Worm (Caenorhabditis elegans) whole organism, L1 larva: ENCODE results near the gene ccch-1.
A peak's percentile ranks its signal among the peaks of the same experiment; 100 is the strongest.

Experiments
- F16B12.6 ChIP-seq: fragments of 150-350 bp; optimal IDR thresholded peaks from 2 replicates; lab custom pipeline; 2014; ENCODE audit warnings: missing biosample characterization, missing genetic modification characterization
- aly-2 ChIP-seq: fragments of 150-350 bp; optimal IDR thresholded peaks from 2 replicates; lab custom pipeline; 2014; ENCODE audit warnings: missing biosample characterization, missing genetic modification characterization
- blmp-1 ChIP-seq: fragments of 150-350 bp; optimal IDR thresholded peaks from 2 replicates; lab custom pipeline; 2014; ENCODE audit warnings: missing biosample characterization, missing genetic modification characterization
- ceh-63 ChIP-seq: fragments of 200-800 bp; sonication (Bioruptor generic); optimal IDR thresholded peaks from 2 replicates; lab custom pipeline; 2018; ENCODE audit warnings: mild to moderate bottlenecking, missing genetic modification characterization, missing compliant biosample characterization
- ceh-8 ChIP-seq: fragments of 200-800 bp; sonication (Bioruptor generic); optimal IDR thresholded peaks from 2 replicates; lab custom pipeline; 2018; ENCODE audit warnings: mild to moderate bottlenecking, missing genetic modification characterization, moderate library complexity, missing compliant biosample characterization
- fkh-4 ChIP-seq: sonication (generic microtip); optimal IDR thresholded peaks from 2 replicates; lab custom pipeline; 2016; ENCODE audit warnings: missing compliant biosample characterization, missing genetic modification characterization, borderline replicate concordance
- fkh-8 ChIP-seq: sonication (generic microtip); optimal IDR thresholded peaks from 2 replicates; lab custom pipeline; 2016; ENCODE audit warnings: mild to moderate bottlenecking, missing genetic modification characterization, missing compliant biosample characterization
- grh-1 ChIP-seq: fragments of 200-800 bp; sonication (Bioruptor generic); IDR thresholded peaks from 2 replicates; pipeline ENCODE4 v1.3.6; 2022; ENCODE audit warnings: missing genetic modification reagents, missing genetic modification characterization, missing compliant biosample characterization
- hpl-2 ChIP-seq: fragments of 150-350 bp; optimal IDR thresholded peaks from 2 replicates; lab custom pipeline; 2014; ENCODE audit warnings: missing biosample characterization, missing genetic modification reagents, missing genetic modification characterization
- irx-1 ChIP-seq: sonication (generic microtip); optimal IDR thresholded peaks from 2 replicates; lab custom pipeline; 2016; ENCODE audit warnings: missing genetic modification characterization, missing compliant biosample characterization
- isw-1 ChIP-seq: fragments of 200-800 bp; sonication (Bioruptor generic); IDR thresholded peaks from 2 replicates; pipeline ENCODE4 v1.3.6; 2022; ENCODE audit warnings: missing genetic modification characterization, missing compliant biosample characterization
- jun-1 ChIP-seq: fragments of 150-350 bp; optimal IDR thresholded peaks from 2 replicates; lab custom pipeline; 2014; ENCODE audit warnings: missing biosample characterization, missing genetic modification reagents, missing genetic modification characterization
- lin-13 ChIP-seq: fragments of 150-350 bp; optimal IDR thresholded peaks from 2 replicates; lab custom pipeline; 2014; ENCODE audit warnings: missing biosample characterization, missing genetic modification reagents, missing genetic modification characterization
- lin-15B ChIP-seq: fragments of 150-350 bp; sonication (generic microtip); optimal IDR thresholded peaks from 3 replicates; lab custom pipeline; 2014; ENCODE audit warnings: missing biosample characterization, missing genetic modification characterization
- lir-3 ChIP-seq: sonication (generic microtip); optimal IDR thresholded peaks from 2 replicates; lab custom pipeline; 2016; ENCODE audit warnings: mild to moderate bottlenecking, missing genetic modification characterization, moderate library complexity, missing compliant biosample characterization; ENCODE audit not compliant: poor library complexity
- mef-2 ChIP-seq: fragments of 150-350 bp; optimal IDR thresholded peaks from 2 replicates; lab custom pipeline; 2014; ENCODE audit warnings: missing biosample characterization, missing genetic modification characterization
- nhr-20 ChIP-seq: sonication (generic microtip); optimal IDR thresholded peaks from 2 replicates; lab custom pipeline; 2016; ENCODE audit warnings: mild to moderate bottlenecking, missing genetic modification characterization, missing compliant biosample characterization
- nhr-237 ChIP-seq: fragments of 150-350 bp; optimal IDR thresholded peaks from 2 replicates; lab custom pipeline; 2014; ENCODE audit warnings: missing biosample characterization, missing genetic modification characterization
- nhr-28 ChIP-seq: fragments of 150-350 bp; optimal IDR thresholded peaks from 2 replicates; lab custom pipeline; 2014; ENCODE audit warnings: missing biosample characterization, missing genetic modification characterization
- nhr-47 ChIP-seq: sonication (generic microtip); optimal IDR thresholded peaks from 2 replicates; lab custom pipeline; 2016; ENCODE audit warnings: mild to moderate bottlenecking, missing genetic modification characterization, moderate library complexity, missing compliant biosample characterization
- nhr-71 ChIP-seq: sonication (generic microtip); optimal IDR thresholded peaks from 2 replicates; lab custom pipeline; 2016; ENCODE audit warnings: mild to moderate bottlenecking, missing genetic modification characterization, moderate library complexity, missing compliant biosample characterization
- nhr-85 ChIP-seq: sonication (generic microtip); peaks from one replicate; lab custom pipeline; 2016; ENCODE audit warnings: missing genetic modification characterization, inconsistent platforms, missing compliant biosample characterization
- pax-3 ChIP-seq: fragments of 200-800 bp; sonication (Bioruptor generic); optimal IDR thresholded peaks from 2 replicates; lab custom pipeline; 2018; ENCODE audit warnings: mild to moderate bottlenecking, missing genetic modification characterization, moderate library complexity, missing compliant biosample characterization
- rnt-1 ChIP-seq: sonication (generic microtip); optimal IDR thresholded peaks from 2 replicates; lab custom pipeline; 2016; ENCODE audit warnings: mild to moderate bottlenecking, missing genetic modification characterization, moderate library complexity, missing compliant biosample characterization
- snpc-4 ChIP-seq: fragments of 150-350 bp; optimal IDR thresholded peaks from 2 replicates; lab custom pipeline; 2014; ENCODE audit warnings: missing biosample characterization, missing genetic modification characterization
- snu-23 ChIP-seq: sonication (generic microtip); optimal IDR thresholded peaks from 2 replicates; lab custom pipeline; 2016; ENCODE audit warnings: missing genetic modification characterization, missing compliant biosample characterization
- sox-4 ChIP-seq: sonication (generic microtip); optimal IDR thresholded peaks from 2 replicates; lab custom pipeline; 2016; ENCODE audit warnings: missing genetic modification characterization, missing compliant biosample characterization
- sptf-1 ChIP-seq: fragments of 150-350 bp; optimal IDR thresholded peaks from 2 replicates; lab custom pipeline; 2014; ENCODE audit warnings: missing biosample characterization, missing genetic modification characterization
- tlp-1 ChIP-seq: fragments of 150-350 bp; optimal IDR thresholded peaks from 2 replicates; lab custom pipeline; 2014; ENCODE audit warnings: missing biosample characterization, missing genetic modification characterization
- unc-130 ChIP-seq: fragments of 150-350 bp; optimal IDR thresholded peaks from 2 replicates; lab custom pipeline; 2017; ENCODE audit warnings: missing biosample characterization, missing genetic modification characterization, inconsistent platforms
- unc-62 ChIP-seq: fragments of 150-350 bp; optimal IDR thresholded peaks from 2 replicates; lab custom pipeline; 2014; ENCODE audit warnings: missing biosample characterization, missing genetic modification reagents, missing genetic modification characterization
- unc-98 ChIP-seq: fragments of 200-800 bp; sonication (Bioruptor generic); IDR thresholded peaks from 2 replicates; pipeline ENCODE4 v1.3.6; 2022; ENCODE audit warnings: missing genetic modification characterization, missing compliant biosample characterization
- zip-4 ChIP-seq: fragments of 200-800 bp; sonication (Bioruptor generic); optimal IDR thresholded peaks from 2 replicates; lab custom pipeline; 2018; ENCODE audit warnings: mild to moderate bottlenecking, missing genetic modification characterization, moderate library complexity, missing compliant biosample characterization
- ztf-11 ChIP-seq, 2 experiments: sonication (generic microtip); optimal IDR thresholded peaks; 2 replicates each; lab custom pipeline; 2016 to 2017; ENCODE audit warnings: missing genetic modification characterization in 2 of 2, missing biosample characterization in 1 of 2, missing compliant biosample characterization in 1 of 2
- ztf-4 ChIP-seq: fragments of 150-350 bp; optimal IDR thresholded peaks from 2 replicates; lab custom pipeline; 2014; ENCODE audit warnings: missing biosample characterization, missing genetic modification characterization

Gene ccch-1

ce11 chrV:11490382-11490781 is 37.2 kb upstream of the ccch-1 start, which contains the start of gene dhs-19:
TSS of gene dhs-19 (minus strand) at chrV:11490482.
- TF ChIP-seq blmp-1 (tag; lab: Kevin White, UChicago) (peak; percentile 18), nhr-85 (tag; lab: Kevin White, UChicago) (no peak), snpc-4 (tag; lab: Kevin White, UChicago) (no peak), rnt-1 (tag; lab: Kevin White, UChicago) (peak; percentile 20), isw-1 (GFP tag; lab: Robert Waterston, UW) (no peak), fkh-8 (tag; lab: Kevin White, UChicago) (no peak), sox-4 (tag; lab: Kevin White, UChicago) (no peak), ceh-8 (GFP tag; lab: Kevin White, UChicago) (no peak), unc-98 (GFP tag; lab: Robert Waterston, UW) (no peak), nhr-20 (tag; lab: Kevin White, UChicago) (peak; percentile 21), jun-1 (tag; lab: Kevin White, UChicago) (no peak)

DNA sequence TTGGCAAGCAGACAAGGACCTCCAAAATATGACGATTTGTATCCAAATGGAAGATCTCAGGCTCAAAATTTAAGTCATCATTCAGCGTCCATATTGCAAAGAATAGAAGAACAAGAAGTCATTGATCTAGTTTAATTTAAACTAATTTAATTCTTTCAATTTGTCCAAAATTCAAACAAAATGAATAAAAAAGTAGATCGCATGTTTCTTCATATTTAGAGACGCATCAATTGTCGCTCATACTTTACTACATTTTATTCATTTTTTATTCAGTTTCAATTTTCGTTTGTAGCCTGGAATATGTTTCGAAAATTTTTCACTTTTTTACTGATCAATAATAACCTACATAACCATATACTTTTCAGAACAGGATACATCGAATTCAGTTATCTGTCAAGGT is 35.2 kb upstream of the ccch-1 start, which contains the start of gene T11F9.21:
T11F9.21 (plus strand) TSS at position 301 of the 400 bp plus-strand sequence.
- no peak for TF ChIP-seq unc-130 (tag; lab: Kevin White, UChicago)
- no peak for TF ChIP-seq sptf-1 (tag; lab: Kevin White, UChicago)
- no peak for TF ChIP-seq grh-1 (GFP tag; lab: Robert Waterston, UW)
- no peak for TF ChIP-seq snu-23
- TF ChIP-seq tlp-1 = no peak
- TF ChIP-seq ceh-63 (GFP tag; lab: Kevin White, UChicago) = no peak
- no peak for TF ChIP-seq nhr-28 (tag; lab: Kevin White, UChicago)
- TF ChIP-seq zip-4 (GFP tag; lab: Kevin White, UChicago) = no peak
- no peak for TF ChIP-seq mef-2 (tag; lab: Kevin White, UChicago)
- TF ChIP-seq unc-98 (GFP tag; lab: Robert Waterston, UW) = no peak
- no peak for TF ChIP-seq irx-1 (tag; lab: Kevin White, UChicago)
- no peak for TF ChIP-seq fkh-4 (tag; lab: Kevin White, UChicago)
- no peak for TF ChIP-seq ztf-4
- TF ChIP-seq ztf-11 (tag; optimal IDR thresholded peaks at IDR 0.05; lab: Kevin White, UChicago) = no peak
- TF ChIP-seq nhr-237 (tag; lab: Kevin White, UChicago) = no peak
- no peak for TF ChIP-seq nhr-71 (tag; lab: Kevin White, UChicago)

ce11 chrV:11496283-11496682 is 31.3 kb upstream of the ccch-1 start, which contains the start of gene htrl-1:
TSS of gene htrl-1 (minus strand) at chrV:11496383.
- TF ChIP-seq ceh-63 (GFP tag; lab: Kevin White, UChicago) = no peak
- TF ChIP-seq unc-130 (tag; lab: Kevin White, UChicago) = no peak
- no peak for TF ChIP-seq lin-15B (tag; lab: Kevin White, UChicago)
- no peak for TF ChIP-seq lin-13 (GFP tag; lab: Kevin White, UChicago)
- no peak for TF ChIP-seq unc-62 (GFP tag; lab: Kevin White, UChicago)
- no peak for TF ChIP-seq grh-1 (GFP tag; lab: Robert Waterston, UW)
- TF ChIP-seq ztf-4 = no peak
- no peak for TF ChIP-seq fkh-8 (tag; lab: Kevin White, UChicago)
- TF ChIP-seq nhr-47 (tag; lab: Kevin White, UChicago) = no peak
- no peak for TF ChIP-seq isw-1 (GFP tag; lab: Robert Waterston, UW)
- no peak for TF ChIP-seq aly-2 (tag; lab: Kevin White, UChicago)
- no peak for TF ChIP-seq hpl-2 (GFP tag; lab: Kevin White, UChicago)

ce11 chrV:11497475-11497874 is 30.2 kb upstream of the ccch-1 start:
- TF ChIP-seq pax-3 (tag; lab: Kevin White, UChicago) (no peak), lir-3 (tag; lab: Kevin White, UChicago) (no peak), F16B12.6 (tag; lab: Kevin White, UChicago) (no peak), lin-15B (tag; lab: Kevin White, UChicago) (no peak), irx-1 (tag; lab: Kevin White, UChicago) (no peak)
